Fruit fly (Drosophila melanogaster) whole organism, embryonic: ENCODE data around the gene CG14644.
A peak's percentile ranks its signal among the peaks of the same experiment; 100 is the strongest.

Experiments used
- CG11093 ChIP-seq: fragments of 200-800 bp; sonication (Bioruptor generic); IDR thresholded peaks from 3 replicates; pipeline ENCODE4 v1.3.6; 2022; ENCODE audit warnings: missing biosample characterization, missing genetic modification characterization
- CG11398 ChIP-seq: fragments of 200-800 bp; sonication (Bioruptor generic); optimal IDR thresholded peaks from 2 replicates; lab custom pipeline; 2016; ENCODE audit warnings: missing biosample characterization, missing genetic modification characterization
- CG11560 ChIP-seq: fragments of 200-800 bp; sonication (Bioruptor generic); IDR thresholded peaks from 3 replicates; pipeline ENCODE4 v1.3.6; 2022; ENCODE audit warnings: missing biosample characterization, missing genetic modification characterization
- CG17361 ChIP-seq: fragments of 200-800 bp; sonication (Bioruptor generic); IDR thresholded peaks from 3 replicates; pipeline ENCODE4 v1.3.6; 2022; ENCODE audit warnings: missing biosample characterization, missing genetic modification characterization
- CG17612 ChIP-seq: fragments of 200-800 bp; sonication (Bioruptor generic); IDR thresholded peaks from 2 replicates; pipeline ENCODE4 v1.3.6; 2022; ENCODE audit warnings: missing biosample characterization, missing genetic modification characterization
- CG18764 ChIP-seq: fragments of 200-800 bp; sonication (Bioruptor generic); optimal IDR thresholded peaks from 3 replicates; lab custom pipeline; 2016; ENCODE audit warnings: missing biosample characterization, missing genetic modification characterization
- CG2199 ChIP-seq: fragments of 200-800 bp; sonication (Bioruptor generic); IDR thresholded peaks from 3 replicates; pipeline ENCODE4 v1.3.6; 2022; ENCODE audit warnings: missing biosample characterization, missing genetic modification characterization
- CG3065 ChIP-seq: fragments of 200-800 bp; sonication (Bioruptor generic); optimal IDR thresholded peaks from 2 replicates; lab custom pipeline; 2016; ENCODE audit warnings: missing biosample characterization, missing genetic modification characterization
- CG7745 ChIP-seq: fragments of 200-800 bp; sonication (Bioruptor generic); optimal IDR thresholded peaks from 2 replicates; lab custom pipeline; 2018; ENCODE audit warnings: missing biosample characterization, mild to moderate bottlenecking, missing genetic modification characterization, moderate library complexity
- CG7839 ChIP-seq: fragments of 200-800 bp; sonication (Bioruptor generic); optimal IDR thresholded peaks from 3 replicates; lab custom pipeline; 2018; ENCODE audit warnings: missing biosample characterization, mild to moderate bottlenecking, missing genetic modification characterization, moderate library complexity
- CG9609 ChIP-seq: fragments of 200-800 bp; sonication (Bioruptor generic); optimal IDR thresholded peaks from 3 replicates; lab custom pipeline; 2016; ENCODE audit warnings: missing biosample characterization, missing genetic modification characterization
- CkIIα-i1 ChIP-seq: fragments of 200-800 bp; sonication (Bioruptor generic); IDR thresholded peaks from 2 replicates; pipeline ENCODE4 v1.3.6; 2022; ENCODE audit warnings: missing biosample characterization, missing genetic modification characterization
- CoRest ChIP-seq: fragments of 200-800 bp; sonication (Bioruptor generic); optimal IDR thresholded peaks from 3 replicates; lab custom pipeline; 2018; ENCODE audit warnings: missing biosample characterization, mild to moderate bottlenecking, missing genetic modification characterization, moderate library complexity
- Dad ChIP-seq: fragments of 200-800 bp; sonication (Bioruptor generic); optimal IDR thresholded peaks from 3 replicates; lab custom pipeline; 2016; ENCODE audit warnings: missing biosample characterization, missing genetic modification characterization
- Dbx ChIP-seq: fragments of 200-800 bp; sonication (Bioruptor generic); IDR thresholded peaks from 3 replicates; pipeline ENCODE4 v1.3.6; 2022; ENCODE audit warnings: missing biosample characterization, missing genetic modification characterization
- Deaf1 ChIP-seq: fragments of 200-800 bp; optimal IDR thresholded peaks from 3 replicates; lab custom pipeline; 2019; ENCODE audit warnings: missing biosample characterization, mild to moderate bottlenecking, missing genetic modification characterization, moderate library complexity
- Dip3 ChIP-seq: fragments of 200-800 bp; sonication (Bioruptor generic); optimal IDR thresholded peaks from 3 replicates; lab custom pipeline; 2016; ENCODE audit warnings: missing biosample characterization, missing genetic modification characterization
- Fer3 ChIP-seq: fragments of 200-800 bp; sonication (Bioruptor generic); optimal IDR thresholded peaks from 2 replicates; lab custom pipeline; 2018; ENCODE audit warnings: missing biosample characterization, mild to moderate bottlenecking, missing genetic modification characterization, moderate library complexity
- GATAe ChIP-seq: fragments of 200-800 bp; sonication (Bioruptor generic); conservative IDR thresholded peaks from 2 replicates; pipeline ENCODE4 v1.3.6; 2022; ENCODE audit warnings: missing biosample characterization, missing genetic modification characterization
- H15 ChIP-seq: fragments of 200-800 bp; sonication (Bioruptor generic); IDR thresholded peaks from 3 replicates; pipeline ENCODE4 v1.3.6; 2022; ENCODE audit warnings: missing biosample characterization, missing genetic modification characterization
- Hmr ChIP-seq: fragments of 200-800 bp; sonication (Bioruptor generic); optimal IDR thresholded peaks from 3 replicates; lab custom pipeline; 2017; ENCODE audit warnings: mild to moderate bottlenecking, missing biosample characterization, missing genetic modification reagents, missing genetic modification characterization
- Hr51 ChIP-seq, 2 experiments: fragments of 200-800 bp; sonication (Bioruptor generic); optimal IDR thresholded peaks; 2 replicates in 1 of 2; 3 replicates in 1 of 2; lab custom pipeline; 2016 to 2018; ENCODE audit warnings: missing biosample characterization in 2 of 2, missing genetic modification characterization in 2 of 2, mild to moderate bottlenecking in 1 of 2, moderate library complexity in 1 of 2
- Meics ChIP-seq: fragments of 200-800 bp; sonication (Bioruptor generic); optimal IDR thresholded peaks from 2 replicates; lab custom pipeline; 2017; ENCODE audit warnings: missing biosample characterization, mild to moderate bottlenecking, missing genetic modification characterization
- NK7.1 ChIP-seq: fragments of 200-800 bp; sonication (Bioruptor generic); optimal IDR thresholded peaks from 3 replicates; lab custom pipeline; 2016; ENCODE audit warnings: missing biosample characterization, missing genetic modification characterization
- PHDP ChIP-seq: fragments of 200-800 bp; sonication (Bioruptor generic); optimal IDR thresholded peaks from 3 replicates; lab custom pipeline; 2018; ENCODE audit warnings: missing biosample characterization, mild to moderate bottlenecking, missing genetic modification characterization, moderate library complexity
- Pdp1 ChIP-seq, 2 experiments: fragments of 200-800 bp; sonication (Bioruptor generic); optimal IDR thresholded peaks; 3 replicates each; lab custom pipeline; 2016; ENCODE audit warnings: missing biosample characterization in 2 of 2, missing genetic modification characterization in 2 of 2, mild to moderate bottlenecking in 1 of 2, moderate library complexity in 1 of 2
- Ptx1 ChIP-seq: fragments of 200-800 bp; sonication (Bioruptor generic); IDR thresholded peaks from 2 replicates; pipeline ENCODE4 v1.3.6; 2022; ENCODE audit warnings: missing biosample characterization, missing genetic modification characterization
- Rfx ChIP-seq: fragments of 200-800 bp; sonication (Bioruptor generic); IDR thresholded peaks from 2 replicates; pipeline ENCODE4 v1.3.6; 2022; ENCODE audit warnings: missing biosample characterization, missing genetic modification characterization
- Vsx1 ChIP-seq: fragments of 200-800 bp; sonication (Bioruptor generic); optimal IDR thresholded peaks from 2 replicates; lab custom pipeline; 2017; ENCODE audit warnings: missing biosample characterization, mild to moderate bottlenecking, missing genetic modification characterization, missing genetic modification reagents
- cg ChIP-seq: fragments of 200-800 bp; sonication (Bioruptor generic); optimal IDR thresholded peaks from 3 replicates; lab custom pipeline; 2019; ENCODE audit warnings: missing biosample characterization, mild to moderate bottlenecking, missing genetic modification characterization, moderate library complexity
- dmrt99B ChIP-seq: fragments of 200-800 bp; sonication (Bioruptor generic); optimal IDR thresholded peaks from 2 replicates; lab custom pipeline; 2018; ENCODE audit warnings: missing biosample characterization, mild to moderate bottlenecking, missing genetic modification characterization, moderate library complexity
- dysf ChIP-seq: fragments of 200-800 bp; sonication (Bioruptor generic); IDR thresholded peaks from 3 replicates; pipeline ENCODE4 v1.3.6; 2022; ENCODE audit warnings: missing biosample characterization, missing genetic modification characterization
- fu2 ChIP-seq: fragments of 200-800 bp; sonication (Bioruptor generic); optimal IDR thresholded peaks from 2 replicates; lab custom pipeline; 2016; ENCODE audit warnings: missing biosample characterization, missing genetic modification characterization
- gsb-n ChIP-seq: fragments of 200-800 bp; sonication (Bioruptor generic); optimal IDR thresholded peaks from 3 replicates; lab custom pipeline; 2018; ENCODE audit warnings: missing biosample characterization, mild to moderate bottlenecking, missing genetic modification characterization
- h ChIP-seq: fragments of >200 bp; optimal IDR thresholded peaks from 2 replicates; lab custom pipeline; 2017
- klu ChIP-seq: fragments of 200-800 bp; sonication (Bioruptor generic); IDR thresholded peaks from 2 replicates; pipeline ENCODE4 v1.3.6; 2022; ENCODE audit warnings: missing biosample characterization, missing genetic modification characterization
- knrl ChIP-seq: fragments of 200-800 bp; sonication (Bioruptor generic); IDR thresholded peaks from 3 replicates; pipeline ENCODE4 v1.3.6; 2022; ENCODE audit warnings: missing biosample characterization, missing genetic modification characterization; ENCODE audit not compliant: partially characterized antibody
- lmd ChIP-seq: fragments of 200-800 bp; sonication (Bioruptor generic); IDR thresholded peaks from 2 replicates; pipeline ENCODE4 v1.3.6; 2022; ENCODE audit warnings: missing biosample characterization, missing genetic modification characterization
- lola ChIP-seq, 3 experiments: fragments of >200 bp in 2 of 3; fragments of 200-800 bp in 1 of 3; sonication (Bioruptor generic) in 1 of 3; optimal IDR thresholded peaks; 2 replicates each; lab custom pipeline; 2017 to 2019; ENCODE audit warnings: missing biosample characterization in 3 of 3, missing genetic modification characterization in 3 of 3, mild to moderate bottlenecking in 1 of 3, moderate library complexity in 1 of 3
- p53 ChIP-seq: fragments of 200-800 bp; sonication (Bioruptor generic); optimal IDR thresholded peaks from 2 replicates; lab custom pipeline; 2016; ENCODE audit warnings: missing biosample characterization, missing genetic modification characterization
- phol ChIP-seq: fragments of 200-800 bp; sonication (Bioruptor generic); optimal IDR thresholded peaks from 3 replicates; lab custom pipeline; 2018; ENCODE audit warnings: missing biosample characterization, mild to moderate bottlenecking, missing genetic modification characterization, moderate library complexity
- ro ChIP-seq: fragments of 200-800 bp; sonication (Bioruptor generic); IDR thresholded peaks from 2 replicates; pipeline ENCODE4 v1.3.6; 2022; ENCODE audit warnings: missing biosample characterization, missing genetic modification characterization
- row ChIP-seq: fragments of 200-800 bp; sonication (Bioruptor generic); IDR thresholded peaks from 3 replicates; pipeline ENCODE4 v1.3.6; 2022; ENCODE audit warnings: missing biosample characterization, missing genetic modification characterization
- sd ChIP-seq: fragments of 200-800 bp; sonication (Bioruptor generic); optimal IDR thresholded peaks from 3 replicates; lab custom pipeline; 2018; ENCODE audit warnings: missing biosample characterization, mild to moderate bottlenecking, missing genetic modification characterization, moderate library complexity
- seq ChIP-seq: fragments of 200-800 bp; sonication (Bioruptor generic); IDR thresholded peaks from 2 replicates; pipeline ENCODE4 v1.3.6; 2022; ENCODE audit warnings: missing biosample characterization, missing genetic modification characterization
- so ChIP-seq: fragments of 200-800 bp; sonication (Bioruptor generic); IDR thresholded peaks from 3 replicates; pipeline ENCODE4 v1.3.6; 2022; ENCODE audit warnings: missing biosample characterization, missing genetic modification characterization
- trem ChIP-seq: fragments of 200-800 bp; optimal IDR thresholded peaks from 3 replicates; lab custom pipeline; 2019; ENCODE audit warnings: missing biosample characterization, mild to moderate bottlenecking, missing genetic modification characterization, moderate library complexity
- vfl ChIP-seq: fragments of 200-800 bp; sonication (Bioruptor generic); optimal IDR thresholded peaks from 2 replicates; lab custom pipeline; 2016; ENCODE audit warnings: missing biosample characterization, missing genetic modification characterization
- vvl ChIP-seq: fragments of 200-800 bp; sonication (Bioruptor generic); IDR thresholded peaks from 2 replicates; pipeline ENCODE4 v1.3.6; 2022; ENCODE audit warnings: missing biosample characterization, missing genetic modification characterization
- zfh2 ChIP-seq: fragments of 200-800 bp; sonication (Bioruptor generic); optimal IDR thresholded peaks from 2 replicates; lab custom pipeline; 2016; ENCODE audit warnings: missing biosample characterization, missing genetic modification characterization

Gene CG14644

DNA sequence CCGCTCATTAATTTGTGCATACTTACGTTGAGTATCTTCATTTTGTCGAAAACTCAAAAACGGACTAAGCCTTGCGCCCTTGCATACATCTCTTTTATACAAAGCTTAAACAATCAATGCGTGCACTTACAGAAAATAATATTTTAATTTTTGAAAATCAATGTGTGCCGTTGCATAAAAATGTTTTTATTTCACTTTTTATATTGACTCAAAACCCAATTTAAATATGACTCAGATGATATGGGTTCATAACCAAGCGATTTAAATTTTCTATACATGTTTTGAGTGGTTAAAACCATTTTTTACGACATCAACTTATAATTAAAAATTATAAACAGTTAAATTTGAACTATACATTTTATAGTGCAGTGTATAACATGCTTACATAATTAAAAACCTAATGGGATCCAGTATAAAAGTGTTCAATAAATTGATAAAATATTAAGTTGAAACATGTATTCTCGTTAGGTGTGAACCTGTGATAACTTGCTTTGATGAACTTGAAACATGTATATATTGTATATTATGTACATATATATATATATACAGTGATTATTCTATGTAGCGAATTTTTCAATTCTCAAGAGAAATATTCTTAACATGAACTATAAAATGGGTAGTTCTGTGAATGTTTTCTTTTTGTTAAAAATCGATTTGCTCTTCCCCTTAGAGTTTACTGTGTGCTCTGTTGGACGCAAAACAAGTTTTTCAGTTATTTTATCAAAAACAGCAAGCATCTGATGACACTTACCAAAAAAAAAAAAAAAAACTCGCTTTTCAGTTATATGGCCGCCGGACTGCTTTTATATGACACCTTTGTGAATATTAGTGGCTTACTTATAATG lies 9.5 kb downstream of the CG14644 start, which contains the start of gene CG34305 (continued):
- 0 out of 3 replicates have a peak, but pooled peaks have one; percentile 51 for TF ChIP-seq CG2199 (GFP tag; lab: Robert Waterston, UW)
- no peak for TF ChIP-seq h (lab: Kevin White, UChicago)
- TF ChIP-seq CkIIα-i1: no peak
- no peak for TF ChIP-seq CG18764
- TF ChIP-seq knrl: no peak
- TF ChIP-seq CG17612: no peak
- no peak for TF ChIP-seq Dip3 (GFP tag; lab: Kevin White, UChicago)
- TF ChIP-seq dmrt99B (tag; lab: Kevin White, UChicago): peak; percentile 43
- no peak for TF ChIP-seq lola (GFP tag; optimal IDR thresholded peaks at IDR 0.05; lab: Kevin White, UChicago)
- peak; percentile 7 for TF ChIP-seq phol (tag; lab: Kevin White, UChicago)
- TF ChIP-seq Pdp1 (GFP tag; optimal IDR thresholded peaks at IDR 0.05; lab: Kevin White, UChicago): peak in 1 of 2 experiments; percentile 15
- peak; percentile 17 for TF ChIP-seq CoRest (tag; lab: Kevin White, UChicago)
- peak; percentile 25; the same call in 1 of the 2 replicates for TF ChIP-seq lmd (GFP tag; lab: Robert Waterston, UW)
- TF ChIP-seq trem (tag; lab: Kevin White, UChicago): no peak
- no peak for TF ChIP-seq Fer3 (tag; lab: Kevin White, UChicago)
- TF ChIP-seq CG3065 (GFP tag; lab: Kevin White, UChicago): no peak
- peak; percentile 25 for TF ChIP-seq Hmr (GFP tag; lab: Kevin White, UChicago)
- no peak for TF ChIP-seq Dbx (GFP tag; lab: Robert Waterston, UW)
- TF ChIP-seq seq: 0 out of 2 replicates have a peak, but pooled peaks have one; percentile 10
- no peak for TF ChIP-seq vfl (GFP tag; lab: Kevin White, UChicago)
- no peak for TF ChIP-seq Vsx1 (GFP tag; lab: Kevin White, UChicago)
- no peak for TF ChIP-seq klu (GFP tag; lab: Robert Waterston, UW)
- 0 out of 3 replicates have a peak, but pooled peaks have one; percentile 24 for TF ChIP-seq row (GFP tag; lab: Robert Waterston, UW)
- no peak for TF ChIP-seq GATAe (GFP tag; lab: Robert Waterston, UW)
- no peak for TF ChIP-seq CG11398
- no peak for TF ChIP-seq Deaf1 (tag; lab: Kevin White, UChicago)
- no peak for TF ChIP-seq CG11560 (tag; lab: Robert Waterston, UW)
- TF ChIP-seq Dad: no peak
- TF ChIP-seq Hr51 (GFP tag; optimal IDR thresholded peaks at IDR 0.05; lab: Kevin White, UChicago): peak in 1 of 2 experiments; percentile 43
- no peak for TF ChIP-seq CG9609 (GFP tag; lab: Kevin White, UChicago)
- no peak for TF ChIP-seq fu2
- TF ChIP-seq gsb-n: no peak
- no peak for TF ChIP-seq CG11093 (GFP tag; lab: Robert Waterston, UW)
- TF ChIP-seq PHDP: peak; percentile 22
- peak; percentile 7; the same call in 1 of the 3 replicates for TF ChIP-seq dysf (GFP tag; lab: Robert Waterston, UW)
- TF ChIP-seq vvl: no peak
- TF ChIP-seq CG7745: no peak
- TF ChIP-seq zfh2 (GFP tag; lab: Kevin White, UChicago): no peak
- TF ChIP-seq Meics (GFP tag; lab: Kevin White, UChicago): peak; percentile 45
- no peak for TF ChIP-seq p53 (GFP tag; lab: Kevin White, UChicago)
- TF ChIP-seq Rfx (GFP tag; lab: Robert Waterston, UW): peak; percentile 68
- TF ChIP-seq H15 (GFP tag; lab: Robert Waterston, UW): no peak
- TF ChIP-seq so (GFP tag; lab: Robert Waterston, UW): no peak
- peak; percentile 25; the same call in 1 of the 2 replicates for TF ChIP-seq Ptx1 (GFP tag; lab: Robert Waterston, UW)
- no peak for TF ChIP-seq NK7.1 (GFP tag; lab: Kevin White, UChicago)
- no peak for TF ChIP-seq ro (GFP tag; lab: Robert Waterston, UW)
- TF ChIP-seq CG17361 (GFP tag; lab: Robert Waterston, UW): peak; percentile 52; the same call in 2 of the 3 replicates
- peak; percentile 32 for TF ChIP-seq CG7839 (tag; lab: Kevin White, UChicago)
- no peak for TF ChIP-seq cg (GFP tag; lab: Kevin White, UChicago)
- TF ChIP-seq sd (tag; lab: Kevin White, UChicago): peak; percentile 6
